Worm (Caenorhabditis elegans): ENCODE results near the gene T07F10.5.
A peak's percentile ranks its signal among the peaks of the same experiment; 100 is the strongest.

T07F10.5 gene

ce11 chrV:12822065-12822464 lies 43.6 kb upstream of the T07F10.5 start:
- TF ChIP-seq sma-9 (GFP tag; optimal IDR thresholded peaks at IDR 0.05) (no peak), sma-9 (tag; optimal IDR thresholded peaks at IDR 0.05) (no peak), fos-1 (tag; optimal IDR thresholded peaks at IDR 0.05) (peak; percentile 68), Y55F3AM.14 (GFP tag; optimal IDR thresholded peaks at IDR 0.05) (no peak)

- peak; percentile 5 for TF ChIP-seq gmeb-1 (tag; optimal IDR thresholded peaks at IDR 0.05)
- peak; percentile 15 for TF ChIP-seq sma-9 (GFP tag; optimal IDR thresholded peaks at IDR 0.05)
- TF ChIP-seq sma-9 (tag; optimal IDR thresholded peaks at IDR 0.05) = no peak
- no peak for TF ChIP-seq crh-2 (tag; optimal IDR thresholded peaks at IDR 0.05)
- TF ChIP-seq fos-1 (tag; optimal IDR thresholded peaks at IDR 0.05) = peak; percentile 52
These were observed 40.9 kb upstream of the T07F10.5 start, which contains the start of gene ugt-16 for ce11 chrV:12824777-12825176. TSS of gene ugt-16 (plus strand) at chrV:12825024.

ce11 chrV:12827219-12827618 lies 38.5 kb upstream of the T07F10.5 start, which contains the start of gene ugt-15:
TSS of gene ugt-15 (plus strand) at chrV:12827519.
- no peak for TF ChIP-seq zag-1 (tag; optimal IDR thresholded peaks at IDR 0.05)

ce11 chrV:12835388-12835787 lies 30.3 kb upstream of the T07F10.5 start, which contains the start of gene C44H9.4:
TSS of gene C44H9.4 (plus strand) at chrV:12835688.
- TF ChIP-seq zag-1 (tag; optimal IDR thresholded peaks at IDR 0.05) = no peak
- no peak for TF ChIP-seq unc-39 (tag; optimal IDR thresholded peaks at IDR 0.05)
- TF ChIP-seq lin-11 (tag; optimal IDR thresholded peaks at IDR 0.05) = no peak
- TF ChIP-seq ZK546.5 (tag; optimal IDR thresholded peaks at IDR 0.05) = no peak
- TF ChIP-seq nhr-77 (tag; optimal IDR thresholded peaks at IDR 0.05) = no peak
- TF ChIP-seq nhr-10 (tag; optimal IDR thresholded peaks at IDR 0.05) = no peak
- no peak for TF ChIP-seq ceh-16 (tag; optimal IDR thresholded peaks at IDR 0.05)

ce11 chrV:12844748-12845147 lies 21.0 kb upstream of the T07F10.5 start:
- TF ChIP-seq fos-1 (tag; optimal IDR thresholded peaks at IDR 0.05) = peak; percentile 65
- no peak for TF ChIP-seq lin-11 (tag; optimal IDR thresholded peaks at IDR 0.05)
- TF ChIP-seq ZK546.5 (tag; optimal IDR thresholded peaks at IDR 0.05) = no peak
- no peak for TF ChIP-seq Y55F3AM.14 (GFP tag; optimal IDR thresholded peaks at IDR 0.05)

- no peak for TF ChIP-seq C34F6.9 (tag; optimal IDR thresholded peaks at IDR 0.05)
- no peak for TF ChIP-seq nhr-77 (tag; optimal IDR thresholded peaks at IDR 0.05)
- no peak for TF ChIP-seq lin-11 (tag; optimal IDR thresholded peaks at IDR 0.05)
- no peak for TF ChIP-seq sma-3 (GFP tag; optimal IDR thresholded peaks at IDR 0.05)
- no peak for TF ChIP-seq nhr-10 (tag; optimal IDR thresholded peaks at IDR 0.05)
- no peak for TF ChIP-seq R02D3.7 (tag; optimal IDR thresholded peaks at IDR 0.05)
- peak; percentile 16 for TF ChIP-seq fos-1 (tag; optimal IDR thresholded peaks at IDR 0.05)
- TF ChIP-seq crh-2 (tag; optimal IDR thresholded peaks at IDR 0.05) = no peak
These were observed 20.5 kb upstream of the T07F10.5 start, which contains the start of gene C44H9.6 for ce11 chrV:12845247-12845646. TSS of gene C44H9.6 (minus strand) at chrV:12845347.

- TF ChIP-seq ztf-4 (tag; optimal IDR thresholded peaks at IDR 0.05) = no peak
- TF ChIP-seq ceh-82 (tag; optimal IDR thresholded peaks at IDR 0.05) = no peak
- no peak for TF ChIP-seq ZK546.5 (tag; optimal IDR thresholded peaks at IDR 0.05)
- TF ChIP-seq fos-1 (tag; optimal IDR thresholded peaks at IDR 0.05) = peak; percentile 8
- TF ChIP-seq nhr-25 (tag; optimal IDR thresholded peaks at IDR 0.05) = no peak
These were observed 16.0 kb upstream of the T07F10.5 start, which contains the start of gene C44H9.5 for ce11 chrV:12849736-12850135. TSS of gene C44H9.5 (minus strand) at chrV:12849864.

ce11 chrV:12852355-12852754 lies 13.4 kb upstream of the T07F10.5 start:
- TF ChIP-seq skn-1 (tag; optimal IDR thresholded peaks at IDR 0.05) = no peak
- TF ChIP-seq lin-11 (tag; optimal IDR thresholded peaks at IDR 0.05) = no peak
- no peak for TF ChIP-seq mbf-1 (tag; optimal IDR thresholded peaks at IDR 0.05)
- TF ChIP-seq ztf-4 (tag; optimal IDR thresholded peaks at IDR 0.05) = no peak
- no peak for TF ChIP-seq ceh-16 (tag; optimal IDR thresholded peaks at IDR 0.05)
- no peak for TF ChIP-seq lin-13 (GFP tag; optimal IDR thresholded peaks at IDR 0.05)
- peak; percentile 8 for TF ChIP-seq fos-1 (tag; optimal IDR thresholded peaks at IDR 0.05)
- TF ChIP-seq ama-1 (optimal IDR thresholded peaks at IDR 0.05) = no peak

- TF ChIP-seq ZK546.5 (tag; optimal IDR thresholded peaks at IDR 0.05) (no peak), Y55F3AM.14 (GFP tag; optimal IDR thresholded peaks at IDR 0.05) (no peak), F13H6.1 (tag; optimal IDR thresholded peaks at IDR 0.05) (no peak), peb-1 (tag; optimal IDR thresholded peaks at IDR 0.05) (no peak), lin-13 (GFP tag; optimal IDR thresholded peaks at IDR 0.05) (no peak)
These were observed 10.9 kb upstream of the T07F10.5 start, which contains the start of gene C44H9.7 for ce11 chrV:12854766-12855165. TSS of gene C44H9.7 (minus strand) at chrV:12854866.
